3 worm cellular contexts compared by ENCODE assay signal in the genomic region with DNA sequence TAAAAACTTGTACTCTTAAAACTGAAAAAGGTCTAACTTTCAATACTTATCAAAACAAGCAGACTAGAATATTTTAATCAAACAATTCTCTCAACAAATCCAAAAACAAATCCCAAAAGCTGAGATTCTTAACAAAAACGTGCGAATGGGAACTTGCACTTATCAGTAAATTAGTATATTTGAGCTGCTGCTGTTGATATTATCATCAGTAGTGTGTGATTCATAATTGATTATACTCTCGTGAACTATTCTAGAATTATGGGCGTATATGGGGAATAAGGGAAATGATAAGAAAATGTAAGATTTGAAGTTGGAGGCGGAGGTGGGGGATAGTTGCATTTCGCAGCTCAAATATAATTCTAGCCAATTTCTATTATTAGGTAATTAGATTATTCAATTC.
TF ChIP-seq lines count a peak whose summit lies in the region.

No protein-coding gene starts in this region.

TF ChIP-seq in whole organism, L1 larva, 84 proteins besides CTCF, POLR2A, EP300 and RAD21:
- TF ChIP-seq elt-2 (tag; optimal IDR thresholded peaks at IDR 0.05; lab: Kevin White, UChicago) (peak; percentile 37), ceh-63 (GFP tag; optimal IDR thresholded peaks at IDR 0.05; lab: Kevin White, UChicago) (no peak), dsc-1 (tag; optimal IDR thresholded peaks at IDR 0.05; lab: Kevin White, UChicago) (peak; percentile 61)

TF ChIP-seq in whole organism, L2 larva, 48 proteins besides CTCF, POLR2A, EP300 and RAD21:
- no peak for TF ChIP-seq nhr-11 (tag; optimal IDR thresholded peaks at IDR 0.05; lab: Kevin White, UChicago)
- TF ChIP-seq nhr-6 (tag; optimal IDR thresholded peaks at IDR 0.05; lab: Kevin White, UChicago), result no peak
- TF ChIP-seq ztf-11 (tag; optimal IDR thresholded peaks at IDR 0.05; lab: Kevin White, UChicago), result no peak
- peak; percentile 74 for TF ChIP-seq fos-1 (tag; optimal IDR thresholded peaks at IDR 0.05; lab: Kevin White, UChicago)
- no peak for TF ChIP-seq ama-1 (optimal IDR thresholded peaks at IDR 0.05; lab: Kevin White, UChicago)
- TF ChIP-seq mdl-1 (tag; optimal IDR thresholded peaks at IDR 0.05; lab: Kevin White, UChicago), result no peak
- TF ChIP-seq sma-9 (GFP tag; optimal IDR thresholded peaks at IDR 0.05; lab: Kevin White, UChicago), result no peak
- no peak for TF ChIP-seq sma-9 (tag; optimal IDR thresholded peaks at IDR 0.05; lab: Kevin White, UChicago)

TF ChIP-seq in whole organism, L3 larva, 47 proteins besides CTCF, POLR2A, EP300 and RAD21:
- no peak for TF ChIP-seq ceh-9 (tag; optimal IDR thresholded peaks at IDR 0.05; lab: Kevin White, UChicago)
- TF ChIP-seq elt-2 (tag; optimal IDR thresholded peaks at IDR 0.05; lab: Kevin White, UChicago), result peak; percentile 34
- TF ChIP-seq skn-1 (tag; optimal IDR thresholded peaks at IDR 0.05; lab: Kevin White, UChicago), result peak; percentile 39
- no peak for TF ChIP-seq egl-5 (tag; optimal IDR thresholded peaks at IDR 0.05; lab: Kevin White, UChicago)
- no peak for TF ChIP-seq ztf-11 (tag; optimal IDR thresholded peaks at IDR 0.05; lab: Kevin White, UChicago)
- peak; percentile 13 for TF ChIP-seq pqm-1 (tag; optimal IDR thresholded peaks at IDR 0.05; lab: Kevin White, UChicago)
- no peak for TF ChIP-seq nhr-67 (tag; optimal IDR thresholded peaks at IDR 0.05; lab: Kevin White, UChicago)
- no peak for TF ChIP-seq nhr-76 (tag; optimal IDR thresholded peaks at IDR 0.05; lab: Kevin White, UChicago)
